Worm (Caenorhabditis elegans): ENCODE results near the gene tomm-40.

DNA sequence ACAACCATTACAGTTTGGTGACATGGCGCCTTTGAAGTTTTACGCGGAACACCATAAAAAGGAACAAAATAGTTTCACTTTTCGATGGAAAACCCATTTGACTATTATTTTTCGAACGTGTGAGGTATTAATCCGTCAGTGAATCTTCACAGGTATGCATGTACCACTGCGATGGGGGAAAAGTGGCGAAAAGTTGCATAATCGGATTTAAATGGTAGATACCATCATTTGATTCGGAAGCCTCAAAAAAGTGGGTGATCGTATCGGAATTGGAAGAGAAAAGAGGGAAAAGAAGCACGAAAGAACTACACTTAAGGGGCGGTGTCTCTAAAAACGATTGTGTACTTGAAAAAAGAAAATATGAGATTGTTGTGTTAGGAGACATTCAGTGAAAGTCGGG is 19.7 kb downstream of the tomm-40 start:
- TF ChIP-seq nhr-111 (GFP tag; optimal IDR thresholded peaks at IDR 0.05) = no peak
- TF ChIP-seq zag-1 (tag; optimal IDR thresholded peaks at IDR 0.05) = no peak
- TF ChIP-seq ces-1 (GFP tag; optimal IDR thresholded peaks at IDR 0.05) = no peak
- no peak for TF ChIP-seq jun-1 (tag; optimal IDR thresholded peaks at IDR 0.05)
- TF ChIP-seq aha-1 (tag) = no peak

All from whole organism, L4 larva.